Worm (Caenorhabditis elegans) whole organism, L3 larva: Measurements from ENCODE around the gene nspc-16.

Experiments used
- daf-12 ChIP-seq: fragments of 150-350 bp; optimal IDR thresholded peaks from 2 replicates; lab custom pipeline; 2014; ENCODE audit warnings: missing biosample characterization, missing genetic modification reagents, missing genetic modification characterization
- nhr-11 ChIP-seq: fragments of 150-350 bp; optimal IDR thresholded peaks from 2 replicates; lab custom pipeline; 2014; ENCODE audit warnings: missing biosample characterization, missing genetic modification characterization
- nhr-76 ChIP-seq: fragments of 150-350 bp; sonication (generic microtip); optimal IDR thresholded peaks from 5 replicates; lab custom pipeline; 2014; ENCODE audit warnings: missing biosample characterization, missing genetic modification characterization

DNA sequence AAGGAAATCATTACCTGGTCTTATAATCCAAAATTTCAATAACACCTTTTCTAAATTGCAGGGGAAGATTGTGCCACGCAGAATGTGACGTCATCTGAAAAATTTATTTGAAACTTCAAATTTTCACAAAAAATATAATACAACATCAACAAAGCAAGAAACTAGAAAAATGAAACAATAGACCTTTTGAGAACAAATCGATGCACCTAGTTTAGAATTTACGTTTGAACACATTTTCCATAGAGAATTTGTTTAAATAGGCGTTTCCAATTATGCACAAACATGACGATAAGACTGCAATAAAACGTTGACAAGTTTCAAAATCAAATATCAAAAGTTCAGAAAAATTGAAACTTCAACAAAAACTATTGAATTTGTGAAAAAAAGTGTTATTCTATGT lies 10.6 kb upstream of the nspc-16 start, which contains the start of gene fbxa-141:
- no peak for TF ChIP-seq daf-12
- TF ChIP-seq nhr-76 (tag; lab: Kevin White, UChicago): no peak
- no peak for TF ChIP-seq nhr-11 (tag; lab: Kevin White, UChicago)
